Worm (Caenorhabditis elegans): Measurements from ENCODE around the gene C26G2.2.

Gene C26G2.2

ce11 chrX:14704933-14705332 lies 40.8 kb downstream of the C26G2.2 start:
- peak; percentile 74 for TF ChIP-seq snpc-4 (tag; optimal IDR thresholded peaks at IDR 0.05)
- TF ChIP-seq ama-1 (optimal IDR thresholded peaks at IDR 0.05), result no peak
- TF ChIP-seq efl-1 (optimal IDR thresholded peaks at IDR 0.05), result no peak
- TF ChIP-seq efl-1 (GFP tag; optimal IDR thresholded peaks at IDR 0.05 in 1 of 2), result peak in 1 of 2 experiments; percentile 9
- TF ChIP-seq nhr-28 (tag; optimal IDR thresholded peaks at IDR 0.05), result no peak
- TF ChIP-seq lin-35 (GFP tag; optimal IDR thresholded peaks at IDR 0.05), result no peak
- TF ChIP-seq pax-3 (tag; optimal IDR thresholded peaks at IDR 0.05), result no peak
- no peak for TF ChIP-seq skn-1 (tag; optimal IDR thresholded peaks at IDR 0.05)
- no peak for TF ChIP-seq F16B12.6 (tag; optimal IDR thresholded peaks at IDR 0.05)
- no peak for TF ChIP-seq unc-98 (GFP tag; IDR thresholded peaks at IDR 0.05)
- TF ChIP-seq nhr-237 (tag; optimal IDR thresholded peaks at IDR 0.05), result no peak
- TF ChIP-seq hlh-4 (tag; optimal IDR thresholded peaks at IDR 0.05), result no peak
- no peak for TF ChIP-seq nhr-12 (tag; optimal IDR thresholded peaks at IDR 0.05)
- TF ChIP-seq nhr-77 (tag; optimal IDR thresholded peaks at IDR 0.05), result no peak
- TF ChIP-seq lin-14 (GFP tag; optimal IDR thresholded peaks at IDR 0.05), result no peak
- no peak for TF ChIP-seq fkh-10 (GFP tag; optimal IDR thresholded peaks at IDR 0.05)
- TF ChIP-seq lin-15B (tag; optimal IDR thresholded peaks at IDR 0.05), result no peak
- no peak for TF ChIP-seq ceh-88 (GFP tag; IDR thresholded peaks at IDR 0.05)

- TF ChIP-seq tlp-1 (tag; optimal IDR thresholded peaks at IDR 0.05), result no peak
- peak; percentile 64 for TF ChIP-seq nhr-85 (tag)
- TF ChIP-seq elt-3 (tag; optimal IDR thresholded peaks at IDR 0.05), result peak in 2 of 6 experiments; percentile 7 to 26
- no peak for TF ChIP-seq F16B12.6 (tag; optimal IDR thresholded peaks at IDR 0.05)
- TF ChIP-seq dsc-1 (tag; optimal IDR thresholded peaks at IDR 0.05), result peak; percentile 62
- TF ChIP-seq elt-2 (tag; optimal IDR thresholded peaks at IDR 0.05), result peak; percentile 9
- TF ChIP-seq nhr-47 (tag; optimal IDR thresholded peaks at IDR 0.05), result no peak
- no peak for TF ChIP-seq C04F5.9 (tag; optimal IDR thresholded peaks at IDR 0.05)
- peak; percentile 9 for TF ChIP-seq nhr-71 (tag; optimal IDR thresholded peaks at IDR 0.05)
- peak; percentile 57 for TF ChIP-seq lin-14 (GFP tag; optimal IDR thresholded peaks at IDR 0.05)
- TF ChIP-seq egl-27 (tag; optimal IDR thresholded peaks at IDR 0.05), result no peak
- no peak for TF ChIP-seq efl-1 (optimal IDR thresholded peaks at IDR 0.05)
- peak in 1 of 2 experiments; percentile 86 for TF ChIP-seq efl-1 (GFP tag; optimal IDR thresholded peaks at IDR 0.05 in 1 of 2)
- TF ChIP-seq lin-35 (GFP tag; optimal IDR thresholded peaks at IDR 0.05), result peak in 1 of 2 experiments; percentile 39
- no peak for TF ChIP-seq ztf-11 (tag; optimal IDR thresholded peaks at IDR 0.05)
Observed at ce11 chrX:14706698-14707285, 42.7 kb downstream of the C26G2.2 start, which contains the start of gene tmem-184. Gene tmem-184 (minus strand): TSS chrX:14706861.

- peak; percentile 87 for TF ChIP-seq pax-3 (tag; optimal IDR thresholded peaks at IDR 0.05)
- TF ChIP-seq C34B4.2 (tag; optimal IDR thresholded peaks at IDR 0.05), result no peak
- TF ChIP-seq grh-1 (GFP tag; IDR thresholded peaks at IDR 0.05), result peak; percentile 86
- TF ChIP-seq blmp-1 (tag; optimal IDR thresholded peaks at IDR 0.05), result peak; percentile 54
- peak; percentile 92 for TF ChIP-seq jun-1 (tag; optimal IDR thresholded peaks at IDR 0.05)
- TF ChIP-seq nhr-11 (tag; optimal IDR thresholded peaks at IDR 0.05), result peak; percentile 8
- peak; percentile 84 for TF ChIP-seq irx-1 (tag; optimal IDR thresholded peaks at IDR 0.05)
- TF ChIP-seq sptf-1 (tag; optimal IDR thresholded peaks at IDR 0.05), result no peak
- TF ChIP-seq ztf-11 (tag; optimal IDR thresholded peaks at IDR 0.05), result peak in 1 of 2 experiments; percentile 72
- TF ChIP-seq nhr-47 (tag; optimal IDR thresholded peaks at IDR 0.05), result peak; percentile 96
- no peak for TF ChIP-seq ces-1 (GFP tag; optimal IDR thresholded peaks at IDR 0.05)
- peak; percentile 61 for TF ChIP-seq sup-37 (GFP tag; optimal IDR thresholded peaks at IDR 0.05)
- peak; percentile 95 for TF ChIP-seq nhr-85 (tag)
- peak; percentile 61 for TF ChIP-seq pag-3 (tag; optimal IDR thresholded peaks at IDR 0.05; ENCODE audit: borderline replicate concordance, insufficient read depth)
- peak; percentile 44 to 81 for TF ChIP-seq egl-27 (tag; optimal IDR thresholded peaks at IDR 0.05)
- peak; percentile 94 for TF ChIP-seq snu-23 (GFP tag; optimal IDR thresholded peaks at IDR 0.05)
- TF ChIP-seq fos-1 (tag; optimal IDR thresholded peaks at IDR 0.05), result peak; percentile 89
- peak; percentile 92 for TF ChIP-seq xbp-1 (tag; optimal IDR thresholded peaks at IDR 0.05)
- no peak for TF ChIP-seq aly-2 (tag; optimal IDR thresholded peaks at IDR 0.05)
- TF ChIP-seq nhr-20 (tag; optimal IDR thresholded peaks at IDR 0.05), result peak; percentile 95
- TF ChIP-seq isw-1 (GFP tag; IDR thresholded peaks at IDR 0.05), result peak; percentile 88
- no peak for TF ChIP-seq ceh-63 (GFP tag; optimal IDR thresholded peaks at IDR 0.05)
- no peak for TF ChIP-seq ets-5 (GFP tag; IDR thresholded peaks at IDR 0.05)
- TF ChIP-seq alr-1 (tag; optimal IDR thresholded peaks at IDR 0.05; ENCODE audit: borderline replicate concordance), result no peak
- peak; percentile 71 for TF ChIP-seq lir-3 (tag; optimal IDR thresholded peaks at IDR 0.05; ENCODE audit: poor library complexity)
- TF ChIP-seq Y116A8C.19 (tag; optimal IDR thresholded peaks at IDR 0.05; ENCODE audit: borderline replicate concordance), result no peak
Observed at ce11 chrX:14708176-14708642, 44.1 kb downstream of the C26G2.2 start.
